Fruit fly (Drosophila melanogaster) whole organism, prepupa: ENCODE results near the gene aurA.

ENCODE experiments used
- CG32006 ChIP-seq: fragments of 200-800 bp; sonication (Bioruptor generic); optimal IDR thresholded peaks from 3 replicates; lab custom pipeline; 2017; ENCODE audit warnings: missing biosample characterization, mild to moderate bottlenecking, missing genetic modification characterization
- Lpt ChIP-seq: fragments of 200-800 bp; sonication (Bioruptor generic); optimal IDR thresholded peaks from 3 replicates; lab custom pipeline; 2016; ENCODE audit warnings: missing biosample characterization, missing genetic modification characterization

dm6 chr3R:12010202-12010824, 47.4 kb downstream of the aurA start, which contains the start of the genes KLHL18 and GCC185:
- peak; percentile 74 for TF ChIP-seq Lpt (GFP tag; lab: Kevin White, UChicago)
- TF ChIP-seq CG32006 (GFP tag; lab: Kevin White, UChicago) = peak; percentile 79
